Fruit fly (Drosophila melanogaster) whole organism, embryonic: ENCODE measurements around the gene CG11550.

Experiments used
- ATbp ChIP-seq: fragments of 200-800 bp; sonication (Bioruptor generic); optimal IDR thresholded peaks from 2 replicates; lab custom pipeline; 2017; ENCODE audit warnings: missing biosample characterization, mild to moderate bottlenecking, missing genetic modification characterization, missing genetic modification reagents
- CG10267 ChIP-seq: fragments of 200-800 bp; sonication (Bioruptor generic); optimal IDR thresholded peaks from 2 replicates; lab custom pipeline; 2018; ENCODE audit warnings: missing biosample characterization, mild to moderate bottlenecking, missing genetic modification characterization, moderate library complexity
- CG10979 ChIP-seq: fragments of 200-800 bp; sonication (Bioruptor generic); optimal IDR thresholded peaks from 2 replicates; lab custom pipeline; 2018; ENCODE audit warnings: missing biosample characterization, mild to moderate bottlenecking, missing genetic modification characterization, moderate library complexity
- CG11723 ChIP-seq: fragments of 200-800 bp; sonication (Bioruptor generic); optimal IDR thresholded peaks from 2 replicates; lab custom pipeline; 2017; ENCODE audit warnings: missing biosample characterization, mild to moderate bottlenecking, missing genetic modification characterization
- CG12236 ChIP-seq: fragments of 200-800 bp; sonication (Bioruptor generic); optimal IDR thresholded peaks from 2 replicates; lab custom pipeline; 2016; ENCODE audit warnings: missing biosample characterization, missing genetic modification characterization
- CG12769 ChIP-seq: fragments of 200-800 bp; sonication (Bioruptor generic); optimal IDR thresholded peaks from 2 replicates; lab custom pipeline; 2019; ENCODE audit warnings: missing biosample characterization, mild to moderate bottlenecking, missing genetic modification characterization, moderate library complexity
- CG13894 ChIP-seq: fragments of 200-800 bp; sonication (Bioruptor generic); optimal IDR thresholded peaks from 3 replicates; lab custom pipeline; 2018; ENCODE audit warnings: missing biosample characterization, mild to moderate bottlenecking, missing genetic modification characterization, moderate library complexity
- CG14710 ChIP-seq: fragments of 200-800 bp; sonication (Bioruptor generic); optimal IDR thresholded peaks from 3 replicates; lab custom pipeline; 2019; ENCODE audit warnings: missing biosample characterization, mild to moderate bottlenecking, missing genetic modification characterization, moderate library complexity
- CG17186 ChIP-seq: fragments of 200-800 bp; sonication (Bioruptor generic); optimal IDR thresholded peaks from 3 replicates; lab custom pipeline; 2017; ENCODE audit warnings: missing biosample characterization, missing genetic modification reagents, missing genetic modification characterization
- CG2120 ChIP-seq: fragments of 200-800 bp; sonication (Bioruptor generic); optimal IDR thresholded peaks from 3 replicates; lab custom pipeline; 2016; ENCODE audit warnings: missing biosample characterization, missing genetic modification characterization
- CG2199 ChIP-seq: fragments of 200-800 bp; sonication (Bioruptor generic); IDR thresholded peaks from 3 replicates; pipeline ENCODE4 v1.3.6; 2022; ENCODE audit warnings: missing biosample characterization, missing genetic modification characterization
- CG2678 ChIP-seq: fragments of 200-800 bp; sonication (Bioruptor generic); optimal IDR thresholded peaks from 3 replicates; lab custom pipeline; 2019; ENCODE audit warnings: missing biosample characterization, mild to moderate bottlenecking, missing genetic modification characterization, moderate library complexity
- CG4424 ChIP-seq: fragments of 200-800 bp; sonication (Bioruptor generic); optimal IDR thresholded peaks from 3 replicates; lab custom pipeline; 2016; ENCODE audit warnings: missing biosample characterization, missing genetic modification characterization
- CG5180 ChIP-seq: fragments of 200-800 bp; sonication (Bioruptor generic); optimal IDR thresholded peaks from 3 replicates; lab custom pipeline; 2017; ENCODE audit warnings: missing biosample characterization, missing genetic modification characterization, mild to moderate bottlenecking, moderate library complexity, missing genetic modification reagents
- CG6272 ChIP-seq: fragments of 200-800 bp; sonication (Bioruptor generic); IDR thresholded peaks from 2 replicates; pipeline ENCODE4 v1.3.6; 2022; ENCODE audit warnings: missing biosample characterization, missing genetic modification characterization
- CG7839 ChIP-seq: fragments of 200-800 bp; sonication (Bioruptor generic); optimal IDR thresholded peaks from 3 replicates; lab custom pipeline; 2018; ENCODE audit warnings: missing biosample characterization, mild to moderate bottlenecking, missing genetic modification characterization, moderate library complexity
- CG7928 ChIP-seq: fragments of 200-800 bp; sonication (Bioruptor generic); optimal IDR thresholded peaks from 2 replicates; lab custom pipeline; 2017; ENCODE audit warnings: missing biosample characterization, mild to moderate bottlenecking, missing genetic modification characterization
- CkIIα-i1 ChIP-seq: fragments of 200-800 bp; sonication (Bioruptor generic); IDR thresholded peaks from 2 replicates; pipeline ENCODE4 v1.3.6; 2022; ENCODE audit warnings: missing biosample characterization, missing genetic modification characterization
- Deaf1 ChIP-seq: fragments of 200-800 bp; optimal IDR thresholded peaks from 3 replicates; lab custom pipeline; 2019; ENCODE audit warnings: missing biosample characterization, mild to moderate bottlenecking, missing genetic modification characterization, moderate library complexity
- Dip2 ChIP-seq: fragments of 200-800 bp; sonication (Bioruptor generic); IDR thresholded peaks from 2 replicates; pipeline ENCODE4 v1.3.6; 2022; ENCODE audit warnings: missing biosample characterization, missing genetic modification characterization
- Eip74EF ChIP-seq, 2 experiments: fragments of 200-800 bp in 1 of 2; fragments of >200 bp in 1 of 2; sonication (Bioruptor generic) in 1 of 2; optimal IDR thresholded peaks; 2 replicates each; lab custom pipeline; 2017 to 2019; ENCODE audit warnings: missing biosample characterization in 2 of 2, missing genetic modification characterization in 2 of 2, mild to moderate bottlenecking in 1 of 2, moderate library complexity in 1 of 2
- Elba2 ChIP-seq: fragments of 200-800 bp; sonication (Bioruptor generic); optimal IDR thresholded peaks from 3 replicates; lab custom pipeline; 2016; ENCODE audit warnings: missing biosample characterization, missing genetic modification characterization
- Ets65A ChIP-seq: fragments of 200-800 bp; sonication (Bioruptor generic); peaks from one replicate; lab custom pipeline; 2016; ENCODE audit warnings: missing biosample characterization, missing genetic modification characterization
- NFAT ChIP-seq: fragments of 200-800 bp; sonication (Bioruptor generic); IDR thresholded peaks from 2 replicates; pipeline ENCODE4 v1.3.6; 2022; ENCODE audit warnings: missing biosample characterization, missing genetic modification characterization
- Rx ChIP-seq: fragments of 200-800 bp; sonication (Bioruptor generic); IDR thresholded peaks from 2 replicates; pipeline ENCODE4 v1.3.6; 2022; ENCODE audit warnings: missing biosample characterization, missing genetic modification characterization
- Sin3A ChIP-seq: fragments of >200 bp; optimal IDR thresholded peaks from 2 replicates; lab custom pipeline; 2018
- Trl ChIP-seq, 3 experiments: fragments of >200 bp in 2 of 3; fragments of 200-800 bp in 1 of 3; sonication (Bioruptor generic) in 1 of 3; optimal IDR thresholded peaks; 2 replicates in 1 of 3; 3 replicates in 2 of 3; lab custom pipeline; 2016 to 2017; ENCODE audit warnings: missing biosample characterization in 1 of 3, missing genetic modification characterization in 1 of 3
- az2 ChIP-seq: fragments of 200-800 bp; sonication (Bioruptor generic); optimal IDR thresholded peaks from 3 replicates; lab custom pipeline; 2016; ENCODE audit warnings: missing biosample characterization, missing genetic modification characterization
- bcd ChIP-seq: fragments of 200-800 bp; sonication (Bioruptor generic); optimal IDR thresholded peaks from 2 replicates; lab custom pipeline; 2017; ENCODE audit warnings: missing biosample characterization, mild to moderate bottlenecking, missing genetic modification characterization
- bsh ChIP-seq, 2 experiments: fragments of 200-800 bp; sonication (Bioruptor generic); optimal IDR thresholded peaks; 2 replicates each; lab custom pipeline; 2017 to 2018; ENCODE audit warnings: mild to moderate bottlenecking in 2 of 2, missing biosample characterization in 2 of 2, missing genetic modification characterization in 2 of 2, moderate library complexity in 1 of 2
- btn ChIP-seq: fragments of 200-800 bp; sonication (Bioruptor generic); optimal IDR thresholded peaks from 2 replicates; lab custom pipeline; 2016; ENCODE audit warnings: missing biosample characterization, missing genetic modification characterization
- cg ChIP-seq: fragments of 200-800 bp; sonication (Bioruptor generic); optimal IDR thresholded peaks from 3 replicates; lab custom pipeline; 2019; ENCODE audit warnings: missing biosample characterization, mild to moderate bottlenecking, missing genetic modification characterization, moderate library complexity
- crol ChIP-seq: fragments of 200-800 bp; sonication (Bioruptor generic); IDR thresholded peaks from 2 replicates; pipeline ENCODE4 v1.3.6; 2022; ENCODE audit warnings: missing biosample characterization, missing genetic modification characterization
- en ChIP-seq: fragments of 200-800 bp; sonication (Bioruptor generic); optimal IDR thresholded peaks from 2 replicates; lab custom pipeline; 2016; ENCODE audit warnings: missing biosample characterization, missing genetic modification characterization
- grn ChIP-seq: fragments of 200-800 bp; sonication (Bioruptor generic); optimal IDR thresholded peaks from 3 replicates; lab custom pipeline; 2017; ENCODE audit warnings: missing biosample characterization, missing genetic modification characterization
- gsb ChIP-seq: fragments of 200-800 bp; sonication (Bioruptor generic); IDR thresholded peaks from 2 replicates; pipeline ENCODE4 v1.3.6; 2022; ENCODE audit warnings: missing biosample characterization, missing genetic modification characterization
- luna ChIP-seq: fragments of 200-800 bp; sonication (Bioruptor generic); optimal IDR thresholded peaks from 2 replicates; lab custom pipeline; 2016; ENCODE audit warnings: missing biosample characterization, missing genetic modification characterization
- nom ChIP-seq: fragments of 200-800 bp; sonication (Bioruptor generic); optimal IDR thresholded peaks from 2 replicates; lab custom pipeline; 2017; ENCODE audit warnings: missing biosample characterization, missing genetic modification characterization, mild to moderate bottlenecking, moderate library complexity, missing genetic modification reagents
- otp ChIP-seq: fragments of 200-800 bp; sonication (Bioruptor generic); IDR thresholded peaks from 3 replicates; pipeline ENCODE4, ENCODE4 v1.3.6; 2022; ENCODE audit warnings: missing biosample characterization, missing genetic modification characterization
- pnt ChIP-seq: fragments of 200-800 bp; sonication (Bioruptor generic); optimal IDR thresholded peaks from 3 replicates; lab custom pipeline; 2016; ENCODE audit warnings: missing biosample characterization, missing genetic modification characterization
- prd ChIP-seq, 3 experiments: fragments of >200 bp in 2 of 3; fragments of 200-800 bp in 1 of 3; sonication (Bioruptor generic) in 1 of 3; optimal IDR thresholded peaks in 2 of 3; IDR thresholded peaks in 1 of 3; 2 replicates in 2 of 3; 3 replicates in 1 of 3; pipeline versions ENCODE4 v1.3.6 to Lab custom; 2017 to 2022; ENCODE audit warnings: missing biosample characterization in 1 of 3, missing genetic modification characterization in 1 of 3
- pros ChIP-seq: fragments of 200-800 bp; sonication (Bioruptor generic); optimal IDR thresholded peaks from 3 replicates; lab custom pipeline; 2019; ENCODE audit warnings: missing biosample characterization, mild to moderate bottlenecking, missing genetic modification characterization, moderate library complexity
- sens ChIP-seq: fragments of 200-800 bp; sonication (Bioruptor generic); peaks from one replicate; lab custom pipeline; 2016; ENCODE audit warnings: missing biosample characterization, missing genetic modification characterization
- slbo ChIP-seq: fragments of 200-800 bp; sonication (Bioruptor generic); IDR thresholded peaks from 2 replicates; pipeline ENCODE4 v1.3.6; 2022; ENCODE audit warnings: missing biosample characterization, missing genetic modification characterization
- so ChIP-seq: fragments of 200-800 bp; sonication (Bioruptor generic); IDR thresholded peaks from 3 replicates; pipeline ENCODE4 v1.3.6; 2022; ENCODE audit warnings: missing biosample characterization, missing genetic modification characterization
- sr ChIP-seq: fragments of 200-800 bp; sonication (Bioruptor generic); IDR thresholded peaks from 3 replicates; pipeline ENCODE4 v1.3.6; 2022; ENCODE audit warnings: missing biosample characterization, missing genetic modification characterization
- stwl ChIP-seq: fragments of 200-800 bp; sonication (Bioruptor generic); optimal IDR thresholded peaks from 3 replicates; lab custom pipeline; 2018; ENCODE audit warnings: missing biosample characterization, mild to moderate bottlenecking, missing genetic modification characterization, moderate library complexity
- tup ChIP-seq: fragments of 200-800 bp; sonication (Bioruptor generic); optimal IDR thresholded peaks from 2 replicates; lab custom pipeline; 2016; ENCODE audit warnings: missing biosample characterization, mild to moderate bottlenecking, missing genetic modification characterization, moderate library complexity
- zf30C ChIP-seq: fragments of 200-800 bp; sonication (Bioruptor generic); optimal IDR thresholded peaks from 3 replicates; lab custom pipeline; 2018; ENCODE audit warnings: missing biosample characterization, mild to moderate bottlenecking, missing genetic modification characterization

The CG11550 gene

dm6 chr3R:31721466-31721865, 41.8 kb upstream of the CG11550 start:
- no peak for TF ChIP-seq CG2199 (GFP tag; lab: Robert Waterston, UW)
- TF ChIP-seq CG2120 (GFP tag; lab: Kevin White, UChicago): peak; percentile 21
- peak; percentile 32 for TF ChIP-seq sens (GFP tag; lab: Kevin White, UChicago)
- peak; percentile 52 for TF ChIP-seq Deaf1
- TF ChIP-seq Dip2: no peak
- TF ChIP-seq slbo (GFP tag; lab: Robert Waterston, UW): peak; percentile 5; the same call in 1 of the 2 replicates
- peak; percentile 91 for TF ChIP-seq Ets65A (GFP tag; lab: Kevin White, UChicago)
- TF ChIP-seq, all 482 proteins: peak for 5

- TF ChIP-seq slbo (GFP tag; lab: Robert Waterston, UW) (no peak), en (GFP tag; lab: Kevin White, UChicago) (no peak), CG5180 (GFP tag; lab: Kevin White, UChicago) (no peak), CG2120 (GFP tag; lab: Kevin White, UChicago) (no peak), bsh (GFP tag; optimal IDR thresholded peaks at IDR 0.05; lab: Kevin White, UChicago) (no peak), luna (GFP tag; lab: Kevin White, UChicago) (no peak), nom (GFP tag; lab: Kevin White, UChicago) (peak; percentile 3), CG11723 (GFP tag; lab: Kevin White, UChicago) (no peak), CG12236 (GFP tag; lab: Kevin White, UChicago) (no peak), tup (GFP tag; lab: Kevin White, UChicago) (no peak), crol (peak; percentile 81), CG7839 (no peak), CG17186 (GFP tag; lab: Kevin White, UChicago) (no peak), CG2678 (tag; lab: Kevin White, UChicago) (no peak), so (no peak), prd (optimal IDR thresholded peaks at IDR 0.05; lab: Kevin White, UChicago) (no peak), prd (GFP tag; IDR thresholded peaks at IDR 0.05; lab: Robert Waterston, UW) (no peak), CG12769 (tag; lab: Kevin White, UChicago) (peak; percentile 18), sr (GFP tag; lab: Robert Waterston, UW) (peak; percentile 75), CG14710 (tag; lab: Kevin White, UChicago) (no peak), CG6272 (GFP tag; lab: Robert Waterston, UW) (no peak), Elba2 (no peak), ATbp (GFP tag; lab: Kevin White, UChicago) (no peak), az2 (GFP tag; lab: Kevin White, UChicago) (no peak), CG13894 (tag; lab: Kevin White, UChicago) (peak; percentile 33), btn (GFP tag; lab: Kevin White, UChicago) (no peak), Eip74EF (GFP tag; optimal IDR thresholded peaks at IDR 0.05; lab: Kevin White, UChicago) (no peak), cg (no peak), zf30C (no peak), stwl (tag; lab: Kevin White, UChicago) (no peak), CG10979 (no peak), CG7928 (GFP tag; lab: Kevin White, UChicago) (no peak), CkIIα-i1 (GFP tag; lab: Robert Waterston, UW) (no peak), bcd (GFP tag; lab: Kevin White, UChicago) (no peak), Sin3A (lab: Kevin White, UChicago) (no peak), CG10267 (no peak), grn (GFP tag; lab: Kevin White, UChicago) (no peak), CG4424 (GFP tag; lab: Kevin White, UChicago) (no peak), gsb (GFP tag; lab: Robert Waterston, UW) (no peak), NFAT (no peak), pnt (GFP tag; lab: Kevin White, UChicago) (no peak), Rx (GFP tag; lab: Robert Waterston, UW) (no peak), otp (GFP tag; lab: Robert Waterston, UW) (no peak), Trl (optimal IDR thresholded peaks at IDR 0.05; lab: Kevin White, UChicago) (no peak), Trl (GFP tag; optimal IDR thresholded peaks at IDR 0.05; lab: Kevin White, UChicago) (no peak), pros (no peak)
Measured at dm6 chr3R:31720112-31720511, 40.4 kb upstream of the CG11550 start.
